Fruit fly (Drosophila melanogaster) whole organism, embryonic: ENCODE data around the gene mts.
A peak's percentile ranks its signal among the peaks of the same experiment; 100 is the strongest.

Experiments used
- Abd-B ChIP-seq: fragments of 200-800 bp; sonication (Bioruptor generic); optimal IDR thresholded peaks from 2 replicates; lab custom pipeline; 2018; ENCODE audit warnings: missing biosample characterization, mild to moderate bottlenecking, missing genetic modification characterization, moderate library complexity
- BEAF-32 ChIP-seq: fragments of 200-800 bp; sonication (Bioruptor generic); optimal IDR thresholded peaks from 3 replicates; lab custom pipeline; 2017; ENCODE audit warnings: missing biosample characterization, missing genetic modification characterization, mild to moderate bottlenecking, moderate library complexity, missing genetic modification reagents
- Blimp-1 ChIP-seq: fragments of 200-800 bp; sonication (Bioruptor generic); optimal IDR thresholded peaks from 3 replicates; lab custom pipeline; 2018; ENCODE audit warnings: missing biosample characterization, missing genetic modification characterization, mild to moderate bottlenecking, moderate library complexity, missing genetic modification reagents
- CG10147 ChIP-seq: fragments of 200-800 bp; sonication (Bioruptor generic); optimal IDR thresholded peaks from 2 replicates; lab custom pipeline; 2019; ENCODE audit warnings: missing biosample characterization, mild to moderate bottlenecking, missing genetic modification characterization, moderate library complexity
- CG10654 ChIP-seq: fragments of 200-800 bp; sonication (Bioruptor generic); optimal IDR thresholded peaks from 2 replicates; lab custom pipeline; 2016; ENCODE audit warnings: missing biosample characterization, missing genetic modification characterization
- CG11504 ChIP-seq: fragments of 200-800 bp; sonication (Bioruptor generic); optimal IDR thresholded peaks from 3 replicates; lab custom pipeline; 2019; ENCODE audit warnings: missing biosample characterization, mild to moderate bottlenecking, missing genetic modification characterization, moderate library complexity
- CG13296 ChIP-seq: fragments of 200-800 bp; sonication (Bioruptor generic); optimal IDR thresholded peaks from 3 replicates; lab custom pipeline; 2018; ENCODE audit warnings: missing biosample characterization, mild to moderate bottlenecking, missing genetic modification characterization
- CG1602 ChIP-seq: fragments of 200-800 bp; sonication (Bioruptor generic); optimal IDR thresholded peaks from 3 replicates; lab custom pipeline; 2016; ENCODE audit warnings: missing biosample characterization, missing genetic modification characterization
- CG17568 ChIP-seq: fragments of 200-800 bp; sonication (Bioruptor generic); optimal IDR thresholded peaks from 2 replicates; lab custom pipeline; 2018; ENCODE audit warnings: missing biosample characterization, mild to moderate bottlenecking, missing genetic modification characterization, moderate library complexity
- CG17829 ChIP-seq: fragments of 200-800 bp; optimal IDR thresholded peaks from 2 replicates; lab custom pipeline; 2019; ENCODE audit warnings: missing biosample characterization, mild to moderate bottlenecking, missing genetic modification characterization, moderate library complexity
- CG18476 ChIP-seq: fragments of 200-800 bp; sonication (Bioruptor generic); optimal IDR thresholded peaks from 2 replicates; lab custom pipeline; 2016; ENCODE audit warnings: missing biosample characterization, mild to moderate bottlenecking, missing genetic modification characterization
- CG18764 ChIP-seq: fragments of 200-800 bp; sonication (Bioruptor generic); optimal IDR thresholded peaks from 3 replicates; lab custom pipeline; 2016; ENCODE audit warnings: missing biosample characterization, missing genetic modification characterization
- CG2712 ChIP-seq: fragments of 200-800 bp; optimal IDR thresholded peaks from 3 replicates; lab custom pipeline; 2019; ENCODE audit warnings: missing biosample characterization, mild to moderate bottlenecking, missing genetic modification characterization, moderate library complexity
- CG32772 ChIP-seq: fragments of 200-800 bp; sonication (Bioruptor generic); IDR thresholded peaks from 2 replicates; pipeline ENCODE4 v1.3.6; 2022; ENCODE audit warnings: missing biosample characterization, missing genetic modification characterization
- CG34376 ChIP-seq: fragments of 200-800 bp; sonication (Bioruptor generic); optimal IDR thresholded peaks from 2 replicates; lab custom pipeline; 2018; ENCODE audit warnings: missing biosample characterization, mild to moderate bottlenecking, missing genetic modification characterization
- CG4328 ChIP-seq: fragments of 200-800 bp; sonication (Bioruptor generic); optimal IDR thresholded peaks from 3 replicates; lab custom pipeline; 2017; ENCODE audit warnings: missing biosample characterization, missing genetic modification reagents, missing genetic modification characterization
- CG4707 ChIP-seq: fragments of 200-800 bp; sonication (Bioruptor generic); optimal IDR thresholded peaks from 2 replicates; lab custom pipeline; 2018; ENCODE audit warnings: missing biosample characterization, mild to moderate bottlenecking, missing genetic modification characterization, moderate library complexity
- CG6654 ChIP-seq: fragments of 200-800 bp; sonication (Bioruptor generic); optimal IDR thresholded peaks from 2 replicates; lab custom pipeline; 2017; ENCODE audit warnings: missing biosample characterization, mild to moderate bottlenecking, missing genetic modification characterization
- CG8290 ChIP-seq, 3 experiments: fragments of 200-800 bp; sonication (Bioruptor generic); optimal IDR thresholded peaks; 2 replicates each; lab custom pipeline; 2016 to 2019; ENCODE audit warnings: missing biosample characterization in 3 of 3, missing genetic modification characterization in 3 of 3, mild to moderate bottlenecking in 2 of 3, moderate library complexity in 1 of 3
- CkIIα-i1 ChIP-seq: fragments of 200-800 bp; sonication (Bioruptor generic); IDR thresholded peaks from 2 replicates; pipeline ENCODE4 v1.3.6; 2022; ENCODE audit warnings: missing biosample characterization, missing genetic modification characterization
- D19A ChIP-seq: fragments of 200-800 bp; optimal IDR thresholded peaks from 3 replicates; lab custom pipeline; 2019; ENCODE audit warnings: missing biosample characterization, mild to moderate bottlenecking, missing genetic modification characterization, moderate library complexity
- Deaf1 ChIP-seq: fragments of 200-800 bp; optimal IDR thresholded peaks from 3 replicates; lab custom pipeline; 2019; ENCODE audit warnings: missing biosample characterization, mild to moderate bottlenecking, missing genetic modification characterization, moderate library complexity
- Doc2 ChIP-seq: fragments of 200-800 bp; sonication (Bioruptor generic); IDR thresholded peaks from 2 replicates; pipeline ENCODE4 v1.3.6; 2022; ENCODE audit warnings: missing biosample characterization, missing genetic modification characterization
- Dref ChIP-seq: fragments of 200-800 bp; sonication (Bioruptor generic); IDR thresholded peaks from 2 replicates; pipeline ENCODE4 v1.3.6; 2022; ENCODE audit warnings: missing biosample characterization, missing genetic modification characterization
- E2f2 ChIP-seq: fragments of 200-800 bp; sonication (Bioruptor generic); IDR thresholded peaks from 2 replicates; pipeline ENCODE4 v1.3.6; 2022; ENCODE audit warnings: missing biosample characterization, missing genetic modification characterization
- HLH4C ChIP-seq: fragments of 200-800 bp; sonication (Bioruptor generic); IDR thresholded peaks from 3 replicates; pipeline ENCODE4 v1.3.6; 2022; ENCODE audit warnings: missing biosample characterization, missing genetic modification characterization; ENCODE audit not compliant: partially characterized antibody
- Hand ChIP-seq: fragments of 200-800 bp; sonication (Bioruptor generic); optimal IDR thresholded peaks from 2 replicates; lab custom pipeline; 2017; ENCODE audit warnings: mild to moderate bottlenecking, missing biosample characterization, missing genetic modification reagents, missing genetic modification characterization
- Hmr ChIP-seq: fragments of 200-800 bp; sonication (Bioruptor generic); optimal IDR thresholded peaks from 3 replicates; lab custom pipeline; 2017; ENCODE audit warnings: mild to moderate bottlenecking, missing biosample characterization, missing genetic modification reagents, missing genetic modification characterization
- Hr3 ChIP-seq: fragments of 200-800 bp; sonication (Bioruptor generic); optimal IDR thresholded peaks from 3 replicates; lab custom pipeline; 2016; ENCODE audit warnings: missing biosample characterization, missing genetic modification characterization
- Myb ChIP-seq: fragments of 200-800 bp; sonication (Bioruptor generic); optimal IDR thresholded peaks from 2 replicates; lab custom pipeline; 2016; ENCODE audit warnings: missing biosample characterization, missing genetic modification characterization
- Opbp ChIP-seq: fragments of 200-800 bp; sonication (Bioruptor generic); IDR thresholded peaks from 3 replicates; pipeline ENCODE4 v1.3.6; 2022; ENCODE audit warnings: missing biosample characterization, missing genetic modification characterization; ENCODE audit not compliant: partially characterized antibody
- Ravus ChIP-seq: fragments of 200-800 bp; sonication (Bioruptor generic); IDR thresholded peaks from 2 replicates; pipeline ENCODE4 v1.3.6; 2022; ENCODE audit warnings: missing biosample characterization, missing genetic modification characterization
- Rx ChIP-seq: fragments of 200-800 bp; sonication (Bioruptor generic); IDR thresholded peaks from 2 replicates; pipeline ENCODE4 v1.3.6; 2022; ENCODE audit warnings: missing biosample characterization, missing genetic modification characterization
- abd-A ChIP-seq: fragments of 200-800 bp; sonication (Bioruptor generic); optimal IDR thresholded peaks from 3 replicates; lab custom pipeline; 2019; ENCODE audit warnings: missing biosample characterization, mild to moderate bottlenecking, missing genetic modification characterization, moderate library complexity
- crc ChIP-seq: fragments of 200-800 bp; sonication (Bioruptor generic); optimal IDR thresholded peaks from 2 replicates; lab custom pipeline; 2016; ENCODE audit warnings: missing biosample characterization, missing genetic modification characterization
- crp ChIP-seq, 2 experiments: fragments of 200-800 bp; sonication (Bioruptor generic); optimal IDR thresholded peaks; 2 replicates in 1 of 2; 3 replicates in 1 of 2; lab custom pipeline; 2017; ENCODE audit warnings: missing biosample characterization in 2 of 2, missing genetic modification characterization in 2 of 2, mild to moderate bottlenecking in 1 of 2, moderate library complexity in 1 of 2
- gem ChIP-seq: fragments of 200-800 bp; sonication (Bioruptor generic); optimal IDR thresholded peaks from 2 replicates; lab custom pipeline; 2019; ENCODE audit warnings: missing biosample characterization, mild to moderate bottlenecking, missing genetic modification characterization, moderate library complexity
- hb ChIP-seq: fragments of 200-800 bp; sonication (Bioruptor generic); IDR thresholded peaks from 3 replicates; pipeline ENCODE4 v1.3.6; 2022; ENCODE audit warnings: missing biosample characterization, missing genetic modification characterization; ENCODE audit not compliant: partially characterized antibody
- her ChIP-seq: fragments of 200-800 bp; sonication (Bioruptor generic); optimal IDR thresholded peaks from 2 replicates; lab custom pipeline; 2016; ENCODE audit warnings: missing biosample characterization, missing genetic modification characterization
- jing ChIP-seq: fragments of 200-800 bp; sonication (Bioruptor generic); optimal IDR thresholded peaks from 2 replicates; lab custom pipeline; 2018; ENCODE audit warnings: missing biosample characterization, mild to moderate bottlenecking, missing genetic modification characterization
- lola ChIP-seq, 3 experiments: fragments of >200 bp in 2 of 3; fragments of 200-800 bp in 1 of 3; sonication (Bioruptor generic) in 1 of 3; optimal IDR thresholded peaks; 2 replicates each; lab custom pipeline; 2017 to 2019; ENCODE audit warnings: missing biosample characterization in 3 of 3, missing genetic modification characterization in 3 of 3, mild to moderate bottlenecking in 1 of 3, moderate library complexity in 1 of 3
- nerfin-2 ChIP-seq: fragments of 200-800 bp; sonication (Bioruptor generic); IDR thresholded peaks from 2 replicates; pipeline ENCODE4 v1.3.6; 2022; ENCODE audit warnings: missing biosample characterization, missing genetic modification characterization; ENCODE audit not compliant: partially characterized antibody
- pnt ChIP-seq: fragments of 200-800 bp; sonication (Bioruptor generic); optimal IDR thresholded peaks from 3 replicates; lab custom pipeline; 2016; ENCODE audit warnings: missing biosample characterization, missing genetic modification characterization
- pros ChIP-seq: fragments of 200-800 bp; sonication (Bioruptor generic); optimal IDR thresholded peaks from 3 replicates; lab custom pipeline; 2019; ENCODE audit warnings: missing biosample characterization, mild to moderate bottlenecking, missing genetic modification characterization, moderate library complexity
- slp2 ChIP-seq: fragments of 200-800 bp; sonication (Bioruptor generic); optimal IDR thresholded peaks from 2 replicates; lab custom pipeline; 2016; ENCODE audit warnings: missing biosample characterization, missing genetic modification characterization
- sna ChIP-seq: fragments of 200-800 bp; sonication (Bioruptor generic); IDR thresholded peaks from 2 replicates; pipeline ENCODE4 v1.3.6; 2022; ENCODE audit warnings: missing biosample characterization, missing genetic modification characterization; ENCODE audit not compliant: partially characterized antibody
- sqz ChIP-seq: fragments of 200-800 bp; sonication (Bioruptor generic); optimal IDR thresholded peaks from 3 replicates; lab custom pipeline; 2018; ENCODE audit warnings: missing biosample characterization, mild to moderate bottlenecking, missing genetic modification characterization
- toy ChIP-seq: fragments of 200-800 bp; sonication (Bioruptor generic); IDR thresholded peaks from 2 replicates; pipeline ENCODE4 v1.3.6; 2022; ENCODE audit warnings: missing biosample characterization, missing genetic modification characterization
- yki ChIP-seq: fragments of >200 bp; optimal IDR thresholded peaks from 3 replicates; lab custom pipeline; 2018
- zfh1 ChIP-seq: fragments of 200-800 bp; sonication (Bioruptor generic); IDR thresholded peaks from 3 replicates; pipeline ENCODE4 v1.3.6; 2022; ENCODE audit warnings: missing biosample characterization, missing genetic modification characterization

mts gene

DNA sequence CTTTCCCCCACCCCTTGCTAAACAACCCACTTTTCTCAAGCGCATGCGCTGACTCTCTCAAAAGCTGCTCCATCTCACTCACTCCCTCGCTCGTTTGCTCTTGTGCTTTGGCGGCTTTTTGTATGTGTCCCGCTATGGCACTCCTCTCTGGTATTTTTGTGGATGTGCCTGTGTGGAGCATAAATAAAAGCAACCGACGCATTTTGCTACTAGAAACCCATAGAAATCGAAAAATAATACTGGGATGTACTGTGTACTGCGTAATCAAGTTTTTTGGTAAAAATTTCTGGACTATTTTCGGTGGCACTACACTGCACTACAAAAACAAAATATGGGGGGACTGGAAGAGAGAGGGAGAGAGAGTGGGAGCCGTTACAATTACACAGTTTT lies 17.8 kb upstream of the mts start (continued):
- TF ChIP-seq gem (tag; lab: Kevin White, UChicago) (no peak), Hr3 (no peak), yki (lab: Kevin White, UChicago) (peak; percentile 28), Rx (GFP tag; lab: Robert Waterston, UW) (no peak), Abd-B (no peak), lola (GFP tag; optimal IDR thresholded peaks at IDR 0.05; lab: Kevin White, UChicago) (no peak), sna (GFP tag; lab: Robert Waterston, UW) (no peak), her (GFP tag; lab: Kevin White, UChicago) (peak; percentile 5), CG6654 (GFP tag; lab: Kevin White, UChicago) (no peak), CkIIα-i1 (GFP tag; lab: Robert Waterston, UW) (no peak), CG8290 (GFP tag; optimal IDR thresholded peaks at IDR 0.05; lab: Kevin White, UChicago) (no peak), CG8290 (tag; optimal IDR thresholded peaks at IDR 0.05; lab: Kevin White, UChicago) (peak in 1 of 2 experiments; percentile 49), CG2712 (tag; lab: Kevin White, UChicago) (no peak), slp2 (no peak), D19A (no peak), toy (GFP tag; lab: Robert Waterston, UW) (no peak), pnt (GFP tag; lab: Kevin White, UChicago) (no peak), CG10147 (GFP tag; lab: Kevin White, UChicago) (peak; percentile 4), crp (GFP tag; optimal IDR thresholded peaks at IDR 0.05; lab: Kevin White, UChicago) (no peak), E2f2 (no peak), Deaf1 (tag; lab: Kevin White, UChicago) (peak; percentile 18), Hand (peak; percentile 12), crc (no peak), Doc2 (GFP tag; lab: Robert Waterston, UW) (no peak), CG10654 (GFP tag; lab: Kevin White, UChicago) (no peak), CG18764 (GFP tag; lab: Kevin White, UChicago) (no peak), hb (GFP tag; lab: Robert Waterston, UW) (no peak), Opbp (GFP tag; lab: Robert Waterston, UW) (peak; percentile 32; the same call in 1 of the 3 replicates), nerfin-2 (GFP tag; lab: Robert Waterston, UW) (peak; percentile 26; the same call in 1 of the 2 replicates), CG34376 (GFP tag; lab: Kevin White, UChicago) (peak; percentile 49), CG13296 (GFP tag; lab: Kevin White, UChicago) (no peak), CG4328 (GFP tag; lab: Kevin White, UChicago) (no peak), jing (GFP tag; lab: Kevin White, UChicago) (no peak), zfh1 (GFP tag; lab: Robert Waterston, UW) (no peak), pros (peak; percentile 49), HLH4C (GFP tag; lab: Robert Waterston, UW) (no peak), Myb (GFP tag; lab: Kevin White, UChicago) (peak; percentile 39), Ravus (GFP tag; lab: Robert Waterston, UW) (no peak), sqz (GFP tag; lab: Kevin White, UChicago) (no peak), CG4707 (GFP tag; lab: Kevin White, UChicago) (peak; percentile 34), Hmr (GFP tag; lab: Kevin White, UChicago) (peak; percentile 57), CG32772 (no peak), abd-A (tag; lab: Kevin White, UChicago) (peak; percentile 79), BEAF-32 (GFP tag; lab: Kevin White, UChicago) (no peak), CG17568 (GFP tag; lab: Kevin White, UChicago) (peak; percentile 17), CG18476 (no peak), CG1602 (GFP tag; lab: Kevin White, UChicago) (no peak), Dref (GFP tag; lab: Robert Waterston, UW) (0 out of 2 replicates have a peak, but pooled peaks have one; percentile 35), CG11504 (tag; lab: Kevin White, UChicago) (no peak), CG17829 (tag; lab: Kevin White, UChicago) (no peak), Blimp-1 (GFP tag; lab: Kevin White, UChicago) (no peak)
